Fruit fly (Drosophila melanogaster): ENCODE data around the gene CG32591.

DNA sequence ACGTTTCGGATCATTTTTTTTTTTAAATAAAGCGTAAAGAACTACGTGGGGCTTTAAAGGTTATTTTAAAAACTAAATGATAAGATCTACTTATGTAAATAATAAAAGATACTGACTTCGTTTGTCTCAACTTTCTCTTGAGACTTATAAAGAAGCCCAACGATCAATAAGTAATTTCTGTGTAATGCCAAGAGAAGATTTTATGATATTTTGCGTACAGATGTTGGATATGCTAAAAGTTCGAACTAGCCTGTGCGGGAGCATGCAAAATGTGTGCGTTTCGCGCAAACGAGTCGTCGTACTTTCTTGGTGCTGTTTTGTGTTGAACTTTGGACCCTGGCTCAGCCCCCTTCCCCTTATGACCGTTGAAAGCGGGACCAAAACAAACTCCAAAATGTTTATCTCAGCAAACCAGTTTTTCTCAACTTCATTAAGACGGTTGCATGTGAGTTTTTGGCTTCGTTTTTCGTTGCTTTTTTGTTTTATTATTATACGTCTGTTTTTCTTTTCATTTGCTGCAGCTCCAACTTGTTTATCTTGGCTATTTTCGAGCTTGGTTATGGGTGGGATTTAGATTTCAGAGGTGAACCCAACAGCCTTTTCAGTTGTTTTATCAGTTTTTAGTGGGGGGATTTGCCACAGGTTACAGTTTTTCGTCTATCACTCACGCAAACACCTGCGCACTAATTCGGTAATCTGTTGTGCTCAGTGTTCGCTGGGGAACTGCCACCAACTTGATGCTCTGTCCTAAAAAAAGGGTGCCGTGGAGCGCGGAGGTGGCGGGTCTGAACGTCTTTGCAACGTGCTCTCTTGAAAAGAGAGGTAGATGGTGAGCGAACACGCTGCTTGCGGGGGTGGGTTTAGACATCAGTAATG lies 24.3 kb upstream of the CG32591 start, which contains the start of gene pdgy:
- TF ChIP-seq CG8478 (optimal IDR thresholded peaks at IDR 0.05) (no peak), psq (optimal IDR thresholded peaks at IDR 0.05) (no peak), pan (optimal IDR thresholded peaks at IDR 0.05) (no peak)
